Worm (Caenorhabditis elegans) whole organism, early embryonic: ENCODE measurements around the gene F19C6.4.

ENCODE experiments used
- ama-1 ChIP-seq: fragments of 150-350 bp; optimal IDR thresholded peaks from 2 replicates; lab custom pipeline; 2014
- flt-1 ChIP-seq: fragments of 200-800 bp; sonication (Bioruptor generic); IDR thresholded peaks from 2 replicates; pipeline ENCODE4 v1.3.6; 2022; ENCODE audit warnings: missing genetic modification characterization, missing compliant biosample characterization
- hnd-1 ChIP-seq: sonication (generic microtip); optimal IDR thresholded peaks from 2 replicates; lab custom pipeline; 2016; ENCODE audit warnings: missing genetic modification characterization, missing compliant biosample characterization

- TF ChIP-seq flt-1 (GFP tag; lab: Robert Waterston, UW) (no peak), hnd-1 (tag; lab: Kevin White, UChicago) (no peak), ama-1 (no peak)
Measured at ce11 chrX:10053742-10054409, 36.1 kb upstream of the F19C6.4 start, which contains the start of gene cbs-1.
